Worm (Caenorhabditis elegans) whole organism, L1 larva: ENCODE results near the gene cfim-2.

Experiments used
- C16A3.4 ChIP-seq: fragments of 150-350 bp; optimal IDR thresholded peaks from 2 replicates; lab custom pipeline; 2014; ENCODE audit warnings: missing biosample characterization, missing genetic modification characterization
- C34B4.2 ChIP-seq: sonication (generic microtip); optimal IDR thresholded peaks from 2 replicates; lab custom pipeline; 2017; ENCODE audit warnings: mild to moderate bottlenecking, missing genetic modification characterization, missing compliant biosample characterization
- alr-1 ChIP-seq: fragments of 200-800 bp; sonication (Bioruptor generic); optimal IDR thresholded peaks from 2 replicates; lab custom pipeline; 2018; ENCODE audit warnings: borderline replicate concordance, mild to moderate bottlenecking, missing genetic modification characterization, missing compliant biosample characterization
- blmp-1 ChIP-seq: fragments of 150-350 bp; optimal IDR thresholded peaks from 2 replicates; lab custom pipeline; 2014; ENCODE audit warnings: missing biosample characterization, missing genetic modification characterization
- ceh-8 ChIP-seq: fragments of 200-800 bp; sonication (Bioruptor generic); optimal IDR thresholded peaks from 2 replicates; lab custom pipeline; 2018; ENCODE audit warnings: mild to moderate bottlenecking, missing genetic modification characterization, moderate library complexity, missing compliant biosample characterization
- ceh-82 ChIP-seq, 3 experiments: fragments of 150-350 bp in 1 of 3; sonication (generic microtip) in 2 of 3; optimal IDR thresholded peaks; 2 replicates each; lab custom pipeline; 2014 to 2017; ENCODE audit warnings: missing biosample characterization in 3 of 3, missing genetic modification characterization in 3 of 3
- ceh-88 ChIP-seq: fragments of 200-800 bp; sonication (Bioruptor generic); IDR thresholded peaks from 2 replicates; pipeline ENCODE4 v1.3.6; 2022; ENCODE audit warnings: missing genetic modification characterization, missing compliant biosample characterization
- ces-1 ChIP-seq: fragments of 150-350 bp; optimal IDR thresholded peaks from 2 replicates; lab custom pipeline; 2014; ENCODE audit warnings: missing biosample characterization, missing genetic modification reagents, missing genetic modification characterization
- dpl-1 ChIP-seq, 3 experiments: fragments of 150-350 bp in 2 of 3; sonication (generic microtip) in 1 of 3; optimal IDR thresholded peaks; 2 replicates each; lab custom pipeline; 2014 to 2017; ENCODE audit warnings: missing biosample characterization in 3 of 3, missing genetic modification characterization in 3 of 3, missing genetic modification reagents in 3 of 3
- dsc-1 ChIP-seq: sonication (generic microtip); optimal IDR thresholded peaks from 2 replicates; lab custom pipeline; 2016; ENCODE audit warnings: mild to moderate bottlenecking, missing genetic modification characterization, missing compliant biosample characterization
- efl-1 ChIP-seq, 4 experiments: fragments of 150-350 bp; optimal IDR thresholded peaks in 3 of 4; peaks in 1 of 4; 1 replicate in 1 of 4; 2 replicates in 3 of 4; lab custom pipeline; 2014; ENCODE audit warnings: missing biosample characterization in 2 of 4, missing genetic modification characterization in 2 of 4, missing genetic modification reagents in 2 of 4
- egl-13 ChIP-seq: sonication (generic microtip); optimal IDR thresholded peaks from 2 replicates; lab custom pipeline; 2016; ENCODE audit warnings: missing genotype, missing genetic modification reagents, missing genetic modification characterization, missing compliant biosample characterization
- elt-3 ChIP-seq, 6 experiments: fragments of 150-350 bp in 1 of 6; sonication (generic microtip); optimal IDR thresholded peaks; 2 replicates each; lab custom pipeline; 2017 to 2018; ENCODE audit warnings: missing biosample characterization in 6 of 6, missing genetic modification characterization in 6 of 6, inconsistent platforms in 1 of 6
- fkh-4 ChIP-seq: sonication (generic microtip); optimal IDR thresholded peaks from 2 replicates; lab custom pipeline; 2016; ENCODE audit warnings: missing compliant biosample characterization, missing genetic modification characterization, borderline replicate concordance
- fkh-8 ChIP-seq: sonication (generic microtip); optimal IDR thresholded peaks from 2 replicates; lab custom pipeline; 2016; ENCODE audit warnings: mild to moderate bottlenecking, missing genetic modification characterization, missing compliant biosample characterization
- grh-1 ChIP-seq: fragments of 200-800 bp; sonication (Bioruptor generic); IDR thresholded peaks from 2 replicates; pipeline ENCODE4 v1.3.6; 2022; ENCODE audit warnings: missing genetic modification reagents, missing genetic modification characterization, missing compliant biosample characterization
- hpl-2 ChIP-seq: fragments of 150-350 bp; optimal IDR thresholded peaks from 2 replicates; lab custom pipeline; 2014; ENCODE audit warnings: missing biosample characterization, missing genetic modification reagents, missing genetic modification characterization
- irx-1 ChIP-seq: sonication (generic microtip); optimal IDR thresholded peaks from 2 replicates; lab custom pipeline; 2016; ENCODE audit warnings: missing genetic modification characterization, missing compliant biosample characterization
- lin-13 ChIP-seq: fragments of 150-350 bp; optimal IDR thresholded peaks from 2 replicates; lab custom pipeline; 2014; ENCODE audit warnings: missing biosample characterization, missing genetic modification reagents, missing genetic modification characterization
- lin-14 ChIP-seq: fragments of 200-800 bp; sonication (Bioruptor generic); optimal IDR thresholded peaks from 2 replicates; lab custom pipeline; 2018; ENCODE audit warnings: mild to moderate bottlenecking, missing genetic modification characterization, moderate library complexity, missing compliant biosample characterization
- lin-39 ChIP-seq: fragments of 150-350 bp; optimal IDR thresholded peaks from 2 replicates; lab custom pipeline; 2014; ENCODE audit warnings: missing biosample characterization, missing genetic modification reagents, missing genetic modification characterization
- lir-3 ChIP-seq: sonication (generic microtip); optimal IDR thresholded peaks from 2 replicates; lab custom pipeline; 2016; ENCODE audit warnings: mild to moderate bottlenecking, missing genetic modification characterization, moderate library complexity, missing compliant biosample characterization; ENCODE audit not compliant: poor library complexity
- mab-9 ChIP-seq: fragments of 200-800 bp; sonication (Bioruptor generic); IDR thresholded peaks from 2 replicates; pipeline ENCODE4 v1.3.6; 2022; ENCODE audit warnings: missing genetic modification reagents, missing genetic modification characterization, missing compliant biosample characterization
- mep-1 ChIP-seq: fragments of 150-350 bp; optimal IDR thresholded peaks from 2 replicates; lab custom pipeline; 2014; ENCODE audit warnings: missing biosample characterization, missing genetic modification characterization
- nhr-11 ChIP-seq: fragments of 150-350 bp; optimal IDR thresholded peaks from 2 replicates; lab custom pipeline; 2014; ENCODE audit warnings: missing biosample characterization, missing genetic modification characterization
- nhr-12 ChIP-seq: sonication (generic microtip); optimal IDR thresholded peaks from 2 replicates; lab custom pipeline; 2017; ENCODE audit warnings: missing biosample characterization, missing genetic modification characterization
- nhr-47 ChIP-seq: sonication (generic microtip); optimal IDR thresholded peaks from 2 replicates; lab custom pipeline; 2016; ENCODE audit warnings: mild to moderate bottlenecking, missing genetic modification characterization, moderate library complexity, missing compliant biosample characterization
- nhr-84 ChIP-seq: sonication (generic microtip); optimal IDR thresholded peaks from 2 replicates; lab custom pipeline; 2017; ENCODE audit warnings: missing biosample characterization, missing genetic modification characterization
- nhr-90 ChIP-seq: sonication (generic microtip); optimal IDR thresholded peaks from 2 replicates; lab custom pipeline; 2016; ENCODE audit warnings: mild to moderate bottlenecking, missing genetic modification characterization, missing compliant biosample characterization; ENCODE audit not compliant: poor library complexity
- pqm-1 ChIP-seq: sonication (generic microtip); optimal IDR thresholded peaks from 3 replicates; lab custom pipeline; 2017; ENCODE audit warnings: missing biosample characterization, missing genetic modification characterization
- rnt-1 ChIP-seq: sonication (generic microtip); optimal IDR thresholded peaks from 2 replicates; lab custom pipeline; 2016; ENCODE audit warnings: mild to moderate bottlenecking, missing genetic modification characterization, moderate library complexity, missing compliant biosample characterization
- skn-1 ChIP-seq: fragments of 150-350 bp; optimal IDR thresholded peaks from 2 replicates; lab custom pipeline; 2014; ENCODE audit warnings: missing biosample characterization, missing genetic modification characterization
- snpc-4 ChIP-seq: fragments of 150-350 bp; optimal IDR thresholded peaks from 2 replicates; lab custom pipeline; 2014; ENCODE audit warnings: missing biosample characterization, missing genetic modification characterization
- snu-23 ChIP-seq: sonication (generic microtip); optimal IDR thresholded peaks from 2 replicates; lab custom pipeline; 2016; ENCODE audit warnings: missing genetic modification characterization, missing compliant biosample characterization
- sup-37 ChIP-seq: fragments of 200-800 bp; sonication (Bioruptor generic); optimal IDR thresholded peaks from 2 replicates; lab custom pipeline; 2018; ENCODE audit warnings: mild to moderate bottlenecking, missing genetic modification characterization, missing compliant biosample characterization
- unc-130 ChIP-seq: fragments of 150-350 bp; optimal IDR thresholded peaks from 2 replicates; lab custom pipeline; 2017; ENCODE audit warnings: missing biosample characterization, missing genetic modification characterization, inconsistent platforms
- unc-86 ChIP-seq: sonication (generic microtip); optimal IDR thresholded peaks from 2 replicates; lab custom pipeline; 2016; ENCODE audit warnings: missing genetic modification characterization, missing compliant biosample characterization
- unc-98 ChIP-seq: fragments of 200-800 bp; sonication (Bioruptor generic); IDR thresholded peaks from 2 replicates; pipeline ENCODE4 v1.3.6; 2022; ENCODE audit warnings: missing genetic modification characterization, missing compliant biosample characterization
- vab-15 ChIP-seq: sonication (generic microtip); optimal IDR thresholded peaks from 2 replicates; lab custom pipeline; 2017; ENCODE audit warnings: missing genotype, mild to moderate bottlenecking, missing genetic modification characterization, missing compliant biosample characterization
- zag-1 ChIP-seq: fragments of 150-350 bp; optimal IDR thresholded peaks from 2 replicates; lab custom pipeline; 2014; ENCODE audit warnings: missing biosample characterization, missing genetic modification characterization
- zip-4 ChIP-seq: fragments of 200-800 bp; sonication (Bioruptor generic); optimal IDR thresholded peaks from 2 replicates; lab custom pipeline; 2018; ENCODE audit warnings: mild to moderate bottlenecking, missing genetic modification characterization, moderate library complexity, missing compliant biosample characterization
- ztf-11 ChIP-seq, 2 experiments: sonication (generic microtip); optimal IDR thresholded peaks; 2 replicates each; lab custom pipeline; 2016 to 2017; ENCODE audit warnings: missing genetic modification characterization in 2 of 2, missing biosample characterization in 1 of 2, missing compliant biosample characterization in 1 of 2

cfim-2 gene

DNA sequence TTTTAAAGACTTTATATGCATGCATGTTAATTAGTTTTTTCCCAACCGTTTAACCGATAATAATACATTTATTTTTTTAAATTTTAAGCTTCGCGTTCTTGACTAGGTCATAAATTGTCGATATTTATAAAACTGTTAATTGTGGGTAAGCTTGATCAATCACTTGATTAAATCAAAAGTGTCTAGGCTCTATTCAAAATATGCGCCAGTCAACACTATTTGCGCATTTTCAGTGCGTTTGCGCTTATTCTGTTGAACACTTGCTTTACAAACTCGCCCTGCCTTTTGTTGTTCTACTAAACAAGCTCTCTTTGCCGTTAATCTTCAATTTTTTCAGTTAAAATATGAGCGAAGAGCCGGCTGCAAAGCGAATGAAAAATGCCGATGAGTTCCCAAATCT is 35.0 kb upstream of the cfim-2 start, which contains the start of gene spr-2 (continued):
- TF ChIP-seq lin-13 (GFP tag; lab: Kevin White, UChicago): peak; percentile 42
- peak in 1 of 2 experiments; percentile 3 for TF ChIP-seq ztf-11 (tag; optimal IDR thresholded peaks at IDR 0.05; lab: Kevin White, UChicago)
- peak; percentile 78 for TF ChIP-seq snu-23
- TF ChIP-seq dpl-1 (GFP tag; optimal IDR thresholded peaks at IDR 0.05; lab: Kevin White, UChicago): peak; percentile 84 to 88 (median 87)
- TF ChIP-seq nhr-90: peak; percentile 79
- TF ChIP-seq hpl-2: no peak
- TF ChIP-seq skn-1: peak; percentile 52
- peak; percentile 68 for TF ChIP-seq ceh-8
- TF ChIP-seq irx-1: peak; percentile 59
- TF ChIP-seq grh-1 (GFP tag; lab: Robert Waterston, UW): 0 out of 2 replicates have a peak, but pooled peaks have one; percentile 18
- TF ChIP-seq dsc-1 (tag; lab: Kevin White, UChicago): peak; percentile 75
- TF ChIP-seq nhr-12 (tag; lab: Kevin White, UChicago): no peak
- TF ChIP-seq elt-3 (tag; optimal IDR thresholded peaks at IDR 0.05; lab: Kevin White, UChicago): peak in 2 of 6 experiments; percentile 12 to 34
- no peak for TF ChIP-seq pqm-1 (tag; lab: Kevin White, UChicago)
- no peak for TF ChIP-seq nhr-84 (tag; lab: Kevin White, UChicago)
- TF ChIP-seq sup-37 (GFP tag; lab: Kevin White, UChicago): no peak
- TF ChIP-seq egl-13 (tag; lab: Kevin White, UChicago): peak; percentile 39
- TF ChIP-seq nhr-11 (tag; lab: Kevin White, UChicago): peak; percentile 67
- TF ChIP-seq rnt-1 (tag; lab: Kevin White, UChicago): peak; percentile 84
- TF ChIP-seq C34B4.2 (tag; lab: Kevin White, UChicago): no peak
- peak; percentile 64 for TF ChIP-seq blmp-1
- TF ChIP-seq snpc-4 (tag; lab: Kevin White, UChicago): peak; percentile 66
- no peak for TF ChIP-seq vab-15 (tag; lab: Kevin White, UChicago)
- TF ChIP-seq lir-3 (tag; lab: Kevin White, UChicago): no peak
- no peak for TF ChIP-seq ces-1 (GFP tag; lab: Kevin White, UChicago)
- TF ChIP-seq unc-98 (GFP tag; lab: Robert Waterston, UW): no peak
- no peak for TF ChIP-seq mab-9 (GFP tag; lab: Robert Waterston, UW)
- peak; percentile 92 for TF ChIP-seq mep-1 (tag; lab: Kevin White, UChicago)
- TF ChIP-seq zip-4 (GFP tag; lab: Kevin White, UChicago): no peak
- TF ChIP-seq lin-39 (tag; lab: Kevin White, UChicago): peak; percentile 75
- TF ChIP-seq unc-130 (tag; lab: Kevin White, UChicago): peak; percentile 37
- peak; percentile 81 for TF ChIP-seq lin-14 (GFP tag; lab: Kevin White, UChicago)
- TF ChIP-seq ceh-82 (tag; optimal IDR thresholded peaks at IDR 0.05; lab: Kevin White, UChicago): peak; percentile 21 to 65 (median 54)
- peak; percentile 50 for TF ChIP-seq fkh-8 (tag; lab: Kevin White, UChicago)
- TF ChIP-seq zag-1 (tag; lab: Kevin White, UChicago): no peak
- TF ChIP-seq alr-1 (tag; lab: Kevin White, UChicago): no peak
- no peak for TF ChIP-seq ceh-88
- peak; percentile 76 for TF ChIP-seq C16A3.4 (tag; lab: Kevin White, UChicago)
- TF ChIP-seq unc-86: peak; percentile 59
- peak; percentile 84 for TF ChIP-seq nhr-47 (tag; lab: Kevin White, UChicago)
- peak; percentile 81 to 89 for TF ChIP-seq efl-1 (optimal IDR thresholded peaks at IDR 0.05; lab: Kevin White, UChicago)
- peak; percentile 86 to 99 for TF ChIP-seq efl-1 (GFP tag; optimal IDR thresholded peaks at IDR 0.05 in 1 of 2; lab: Kevin White, UChicago)
- TF ChIP-seq fkh-4: no peak
